Worm (Caenorhabditis elegans): ENCODE measurements around the gene gpa-1.

DNA sequence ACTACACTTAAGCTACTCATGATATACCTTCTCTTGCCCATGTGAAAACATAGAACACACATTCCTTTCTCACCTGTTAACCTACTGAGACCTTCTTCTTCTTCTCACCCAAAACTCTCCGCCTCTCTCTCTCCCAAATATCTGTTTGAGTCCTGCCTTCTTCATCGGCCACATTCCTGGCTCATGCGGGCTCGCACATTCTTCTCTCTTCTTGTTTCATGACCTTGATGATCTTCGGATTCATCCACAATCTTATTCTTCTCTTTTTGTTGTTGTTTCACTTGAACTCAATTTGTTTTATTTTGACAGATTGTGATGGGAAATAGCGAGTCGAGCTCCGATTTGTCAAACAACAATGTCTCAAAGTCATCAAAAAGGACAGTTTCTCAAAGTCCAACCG, 5.6 kb downstream of the gpa-1 start, which contains the start of gene T19C4.5:
- TF ChIP-seq ceh-79 (tag; optimal IDR thresholded peaks at IDR 0.05) = no peak
- TF ChIP-seq Y56A3A.18 (GFP tag; IDR thresholded peaks at IDR 0.05) = no peak
- no peak for TF ChIP-seq snpc-1.3 (tag; optimal IDR thresholded peaks at IDR 0.05; ENCODE audit: insufficient read depth)
